Worm (Caenorhabditis elegans): ENCODE measurements around the gene msp-33.
"Not testable (repeated sequence)": the region's sequence is repeated elsewhere in the genome, so short reads cannot be mapped to it uniquely, and the experiment has no call there.

The msp-33 gene

DNA sequence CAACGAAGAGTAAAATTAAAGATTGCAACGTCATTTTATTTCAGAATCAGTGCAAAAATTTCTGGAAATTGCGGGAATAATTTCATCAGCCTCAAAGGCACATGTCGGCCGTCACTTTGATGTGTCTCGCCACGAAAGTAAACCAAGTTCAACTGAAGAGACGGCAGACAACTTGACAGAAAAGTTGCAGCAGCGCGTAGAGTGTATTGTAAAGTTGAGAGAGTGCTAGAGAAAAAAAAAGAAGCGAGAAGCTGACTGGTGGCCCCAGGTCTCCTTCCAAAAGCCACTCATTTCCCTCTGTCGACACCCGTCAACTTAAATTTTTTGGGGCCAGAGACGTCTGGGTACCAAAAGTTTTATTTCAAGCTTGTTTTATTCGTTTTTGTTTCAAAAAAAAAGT lies 11.8 kb upstream of the msp-33 start:
- TF ChIP-seq sea-2 (GFP tag; optimal IDR thresholded peaks at IDR 0.05) (no peak), nhr-12 (tag; optimal IDR thresholded peaks at IDR 0.05) (no peak), elt-1 (tag; optimal IDR thresholded peaks at IDR 0.05) (no peak), unc-62 (GFP tag; optimal IDR thresholded peaks at IDR 0.05) (peak; percentile 37), jun-1 (tag; optimal IDR thresholded peaks at IDR 0.05) (peak; percentile 56), fkh-10 (GFP tag; optimal IDR thresholded peaks at IDR 0.05) (peak; percentile 46), elt-2 (tag; optimal IDR thresholded peaks at IDR 0.05) (peak; percentile 68), egl-27 (tag; optimal IDR thresholded peaks at IDR 0.05) (peak; percentile 18), lin-15B (tag; optimal IDR thresholded peaks at IDR 0.05) (peak; percentile 87), ceh-82 (tag; optimal IDR thresholded peaks at IDR 0.05) (no peak), daf-12 (tag; optimal IDR thresholded peaks at IDR 0.05) (no peak), pha-4 (tag; optimal IDR thresholded peaks at IDR 0.05) (peak; percentile 84), ztf-11 (tag; optimal IDR thresholded peaks at IDR 0.05) (no peak), lin-39 (tag; optimal IDR thresholded peaks at IDR 0.05) (peak; percentile 68), pqm-1 (tag; optimal IDR thresholded peaks at IDR 0.05) (peak; percentile 50), nhr-25 (tag; optimal IDR thresholded peaks at IDR 0.05) (peak; percentile 79), fos-1 (tag; optimal IDR thresholded peaks at IDR 0.05) (no peak), egl-5 (tag; optimal IDR thresholded peaks at IDR 0.05) (peak; percentile 78), R02D3.7 (tag; optimal IDR thresholded peaks at IDR 0.05) (no peak), nhr-23 (tag; optimal IDR thresholded peaks at IDR 0.05) (peak; percentile 47), skn-1 (tag; optimal IDR thresholded peaks at IDR 0.05) (peak; percentile 70), hmg-11 (tag; optimal IDR thresholded peaks at IDR 0.05) (peak; percentile 83), ceh-28 (tag; optimal IDR thresholded peaks at IDR 0.05) (peak; percentile 36), nfya-1 (tag; optimal IDR thresholded peaks at IDR 0.05; ENCODE audit: insufficient read depth) (peak; percentile 96), ZK546.5 (tag; optimal IDR thresholded peaks at IDR 0.05) (no peak), snpc-4 (tag; optimal IDR thresholded peaks at IDR 0.05) (peak; percentile 77), eor-1 (tag; optimal IDR thresholded peaks at IDR 0.05) (no peak)

DNA sequence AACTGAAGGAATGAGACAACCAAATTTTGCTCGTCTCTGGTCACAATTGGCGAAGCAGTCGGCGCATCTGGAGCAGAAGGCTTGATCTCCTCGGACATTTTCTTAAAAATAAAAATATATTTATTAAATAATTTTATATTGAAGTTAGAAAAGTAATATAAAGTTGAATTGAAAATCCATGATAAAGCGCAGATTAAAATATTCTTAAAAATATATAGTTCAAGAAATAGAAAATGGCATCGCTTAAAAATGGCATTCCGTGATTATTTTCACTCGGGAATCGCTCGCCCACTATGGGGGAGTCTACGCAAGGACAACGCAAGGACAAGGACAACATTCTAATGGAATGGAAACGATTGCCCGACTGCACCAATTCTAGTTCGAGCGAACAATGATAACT lies 11.2 kb upstream of the msp-33 start, which contains the start of gene sgt-1:
Gene sgt-1, minus strand, starts transcription at position 101 of the 400 bp plus-strand sequence.
- not testable (repeated sequence) for TF ChIP-seq lin-15B, ztf-4, jun-1 (tag; optimal IDR thresholded peaks at IDR 0.05)

DNA sequence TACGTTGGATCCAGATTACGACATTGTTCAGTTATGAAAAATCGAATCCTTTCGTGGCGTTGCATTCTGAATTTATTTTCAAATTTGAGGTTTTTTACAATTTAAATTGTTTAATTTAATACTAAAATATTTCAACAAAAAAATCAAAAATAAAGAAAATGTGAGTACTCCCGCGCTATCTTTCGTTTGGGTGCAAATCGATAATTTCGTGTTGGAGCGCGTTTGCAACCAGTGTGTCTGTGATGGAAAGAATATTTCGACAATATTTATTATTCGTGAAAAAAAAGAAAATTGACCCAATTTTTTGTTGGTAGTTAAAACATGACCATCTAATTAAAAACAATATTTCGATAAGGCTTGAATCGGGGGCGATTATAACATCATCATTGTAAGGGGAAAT lies 9.5 kb upstream of the msp-33 start, which contains the start of gene R05F9.9:
Gene R05F9.9, minus strand, starts transcription at position 66 of the 400 bp plus-strand sequence.
- TF ChIP-seq skn-1 (tag; optimal IDR thresholded peaks at IDR 0.05) (no peak), elt-2 (tag; optimal IDR thresholded peaks at IDR 0.05) (peak; percentile 64), hmg-11 (tag; optimal IDR thresholded peaks at IDR 0.05) (no peak), nfya-1 (tag; optimal IDR thresholded peaks at IDR 0.05; ENCODE audit: insufficient read depth) (peak; percentile 60), ceh-9 (tag; optimal IDR thresholded peaks at IDR 0.05) (no peak), nhr-76 (tag; optimal IDR thresholded peaks at IDR 0.05) (no peak), nhr-28 (tag; optimal IDR thresholded peaks at IDR 0.05) (no peak), nhr-23 (tag; optimal IDR thresholded peaks at IDR 0.05) (no peak), nhr-43 (tag; optimal IDR thresholded peaks at IDR 0.05; ENCODE audit: poor library complexity, severe bottlenecking) (no peak), nhr-25 (tag; optimal IDR thresholded peaks at IDR 0.05) (peak; percentile 45), pha-4 (tag; optimal IDR thresholded peaks at IDR 0.05) (peak; percentile 69), ztf-11 (tag; optimal IDR thresholded peaks at IDR 0.05) (no peak), aly-2 (tag; optimal IDR thresholded peaks at IDR 0.05) (no peak), pqm-1 (tag; optimal IDR thresholded peaks at IDR 0.05) (no peak), ceh-28 (tag; optimal IDR thresholded peaks at IDR 0.05) (peak; percentile 52), mml-1 (tag; optimal IDR thresholded peaks at IDR 0.05) (no peak), nhr-77 (tag; optimal IDR thresholded peaks at IDR 0.05) (no peak), ceh-82 (tag; optimal IDR thresholded peaks at IDR 0.05) (no peak), ZK546.5 (tag; optimal IDR thresholded peaks at IDR 0.05) (no peak), lin-39 (tag; optimal IDR thresholded peaks at IDR 0.05) (no peak), lin-15B (tag; optimal IDR thresholded peaks at IDR 0.05) (peak; percentile 33), mdl-1 (tag; optimal IDR thresholded peaks at IDR 0.05) (no peak), R02D3.7 (tag; optimal IDR thresholded peaks at IDR 0.05) (no peak), nhr-11 (tag; optimal IDR thresholded peaks at IDR 0.05) (no peak), nhr-67 (tag; optimal IDR thresholded peaks at IDR 0.05) (no peak), tbx-2 (tag; optimal IDR thresholded peaks at IDR 0.05) (no peak), jun-1 (tag; optimal IDR thresholded peaks at IDR 0.05) (no peak), lsy-12 (tag; optimal IDR thresholded peaks at IDR 0.05) (no peak), ama-1 (optimal IDR thresholded peaks at IDR 0.05) (peak; percentile 85)
